Worm (Caenorhabditis elegans) whole organism, midembryonic: ENCODE data around the gene T10B5.7.

Source experiments
- T22C8.4 ChIP-seq: fragments of 200-800 bp; sonication (Bioruptor generic); IDR thresholded peaks from 2 replicates; pipeline ENCODE4 v1.3.6; 2022; ENCODE audit warnings: missing genetic modification characterization, missing compliant biosample characterization
- cog-1 ChIP-seq: sonication (generic microtip); optimal IDR thresholded peaks from 2 replicates; lab custom pipeline; 2016; ENCODE audit warnings: missing genetic modification characterization, missing compliant biosample characterization
- flt-1 ChIP-seq: fragments of 200-800 bp; sonication (Bioruptor generic); IDR thresholded peaks from 2 replicates; pipeline ENCODE4 v1.3.6; 2022; ENCODE audit warnings: missing genetic modification characterization, missing compliant biosample characterization
- klf-2 ChIP-seq: fragments of 200-800 bp; sonication (Bioruptor generic); conservative IDR thresholded peaks from 2 replicates; pipeline ENCODE4 v1.3.6; 2022; ENCODE audit warnings: missing genetic modification reagents, missing genetic modification characterization, missing compliant biosample characterization
- med-1 ChIP-seq: sonication (generic microtip); optimal IDR thresholded peaks from 2 replicates; lab custom pipeline; 2017; ENCODE audit warnings: missing genetic modification characterization, mild to moderate bottlenecking, missing compliant biosample characterization, antibody characterized with exemption, missing genetic modification reagents; ENCODE audit not compliant: insufficient read depth
- ref-1 ChIP-seq: fragments of 200-800 bp; sonication (Bioruptor generic); conservative IDR thresholded peaks from 2 replicates; pipeline ENCODE4 v1.3.6; 2022; ENCODE audit warnings: missing genetic modification reagents, missing genetic modification characterization, missing compliant biosample characterization
- tab-1 ChIP-seq: fragments of 200-800 bp; sonication (Bioruptor generic); IDR thresholded peaks from 2 replicates; pipeline ENCODE4 v1.3.6; 2022; ENCODE audit warnings: missing genetic modification characterization, missing compliant biosample characterization
- ztf-23 ChIP-seq: fragments of 200-800 bp; sonication (Bioruptor generic); IDR thresholded peaks from 2 replicates; pipeline ENCODE4 v1.3.6; 2022; ENCODE audit warnings: missing genetic modification reagents, missing genetic modification characterization, missing compliant biosample characterization
- ztf-29 ChIP-seq: fragments of 200-800 bp; sonication (Bioruptor generic); IDR thresholded peaks from 2 replicates; pipeline ENCODE4 v1.3.6; 2022; ENCODE audit warnings: missing genetic modification reagents, missing genetic modification characterization, missing compliant biosample characterization

The T10B5.7 gene

ce11 chrV:1845977-1846376 lies at the start of gene T10B5.7:
Gene T10B5.7, plus strand, starts transcription at chrV:1846201.
- no peak for TF ChIP-seq flt-1 (GFP tag; lab: Robert Waterston, UW)
- no peak for TF ChIP-seq T22C8.4 (GFP tag; lab: Robert Waterston, UW)
- no peak for TF ChIP-seq med-1 (GFP tag; lab: Kevin White, UChicago)
- no peak for TF ChIP-seq ref-1 (GFP tag; lab: Robert Waterston, UW)

ce11 chrV:1797900-1798299 lies 48.1 kb upstream of the T10B5.7 start, which contains the start of gene F36H9.10:
Gene F36H9.10, plus strand, starts transcription at chrV:1798200.
- TF ChIP-seq T22C8.4 (GFP tag; lab: Robert Waterston, UW) (no peak), ztf-29 (no peak), ztf-23 (GFP tag; lab: Robert Waterston, UW) (no peak), med-1 (GFP tag; lab: Kevin White, UChicago) (no peak), ref-1 (GFP tag; lab: Robert Waterston, UW) (no peak), cog-1 (tag; lab: Kevin White, UChicago) (no peak), klf-2 (GFP tag; lab: Robert Waterston, UW) (no peak), flt-1 (GFP tag; lab: Robert Waterston, UW) (no peak), tab-1 (GFP tag; lab: Robert Waterston, UW) (no peak)

- TF ChIP-seq T22C8.4 (GFP tag; lab: Robert Waterston, UW), result no peak
- TF ChIP-seq klf-2 (GFP tag; lab: Robert Waterston, UW), result no peak
- TF ChIP-seq med-1 (GFP tag; lab: Kevin White, UChicago), result no peak
- TF ChIP-seq cog-1 (tag; lab: Kevin White, UChicago), result no peak
- TF ChIP-seq tab-1 (GFP tag; lab: Robert Waterston, UW), result no peak
- no peak for TF ChIP-seq ref-1 (GFP tag; lab: Robert Waterston, UW)
- no peak for TF ChIP-seq ztf-23 (GFP tag; lab: Robert Waterston, UW)
- no peak for TF ChIP-seq ztf-29
- no peak for TF ChIP-seq flt-1 (GFP tag; lab: Robert Waterston, UW)
These were observed 43.0 kb upstream of the T10B5.7 start, which contains the start of gene srt-41 for ce11 chrV:1803043-1803442. Gene srt-41, minus strand, starts transcription at chrV:1803143.

ce11 chrV:1804034-1804542 lies 41.9 kb upstream of the T10B5.7 start:
- no peak for TF ChIP-seq tab-1 (GFP tag; lab: Robert Waterston, UW)
- no peak for TF ChIP-seq flt-1 (GFP tag; lab: Robert Waterston, UW)
- no peak for TF ChIP-seq med-1 (GFP tag; lab: Kevin White, UChicago)
- TF ChIP-seq T22C8.4 (GFP tag; lab: Robert Waterston, UW), result no peak
- no peak for TF ChIP-seq ztf-23 (GFP tag; lab: Robert Waterston, UW)
- TF ChIP-seq ztf-29, result no peak
- no peak for TF ChIP-seq ref-1 (GFP tag; lab: Robert Waterston, UW)
- no peak for TF ChIP-seq cog-1 (tag; lab: Kevin White, UChicago)
- no peak for TF ChIP-seq klf-2 (GFP tag; lab: Robert Waterston, UW)

- no peak for TF ChIP-seq med-1 (GFP tag; lab: Kevin White, UChicago)
- TF ChIP-seq cog-1 (tag; lab: Kevin White, UChicago), result no peak
- no peak for TF ChIP-seq flt-1 (GFP tag; lab: Robert Waterston, UW)
- 0 out of 2 replicates have a peak, but pooled peaks have one; percentile 26 for TF ChIP-seq ztf-23 (GFP tag; lab: Robert Waterston, UW)
These were observed 41.1 kb upstream of the T10B5.7 start, which contains the start of the genes hsp-16.2 and hsp-16.41 for ce11 chrV:1804645-1805559. Gene hsp-16.2, minus strand, starts transcription at chrV:1804957. Gene hsp-16.41, plus strand, starts transcription at chrV:1805178.

- TF ChIP-seq flt-1 (GFP tag; lab: Robert Waterston, UW) (no peak), T22C8.4 (GFP tag; lab: Robert Waterston, UW) (no peak), cog-1 (tag; lab: Kevin White, UChicago) (no peak), klf-2 (GFP tag; lab: Robert Waterston, UW) (no peak), tab-1 (GFP tag; lab: Robert Waterston, UW) (no peak), ztf-23 (GFP tag; lab: Robert Waterston, UW) (no peak), ztf-29 (no peak), med-1 (GFP tag; lab: Kevin White, UChicago) (no peak), ref-1 (GFP tag; lab: Robert Waterston, UW) (no peak)
These were observed 40.2 kb upstream of the T10B5.7 start for ce11 chrV:1805724-1806316.

ce11 chrV:1807160-1807559 lies 38.8 kb upstream of the T10B5.7 start, which contains the start of gene srt-42:
Gene srt-42, plus strand, starts transcription at chrV:1807460.
- TF ChIP-seq flt-1 (GFP tag; lab: Robert Waterston, UW), result no peak
- TF ChIP-seq tab-1 (GFP tag; lab: Robert Waterston, UW), result no peak
- TF ChIP-seq T22C8.4 (GFP tag; lab: Robert Waterston, UW), result no peak
- TF ChIP-seq klf-2 (GFP tag; lab: Robert Waterston, UW), result no peak
- TF ChIP-seq med-1 (GFP tag; lab: Kevin White, UChicago), result no peak
- TF ChIP-seq ref-1 (GFP tag; lab: Robert Waterston, UW), result no peak
- TF ChIP-seq ztf-23 (GFP tag; lab: Robert Waterston, UW), result no peak
- no peak for TF ChIP-seq cog-1 (tag; lab: Kevin White, UChicago)
- no peak for TF ChIP-seq ztf-29

ce11 chrV:1811035-1811434 lies 35.0 kb upstream of the T10B5.7 start, which contains the start of gene Y46H3A.4:
Gene Y46H3A.4, minus strand, starts transcription at chrV:1811135.
- TF ChIP-seq med-1 (GFP tag; lab: Kevin White, UChicago), result no peak
